Worm (Caenorhabditis elegans) whole organism, L4 larva: ENCODE results near the gene natc-1.

ENCODE experiments used
- D1046.2 ChIP-seq: fragments of 200-800 bp; sonication (Bioruptor generic); IDR thresholded peaks from 2 replicates; pipeline ENCODE4 v1.3.6; 2022; ENCODE audit warnings: missing genetic modification characterization, missing compliant biosample characterization
- F10B5.3 ChIP-seq: sonication (generic microtip); optimal IDR thresholded peaks from 2 replicates; lab custom pipeline; 2016; ENCODE audit warnings: mild to moderate bottlenecking, missing genetic modification characterization, missing compliant biosample characterization
- F26F4.8 ChIP-seq: fragments of 200-800 bp; sonication (Bioruptor generic); conservative IDR thresholded peaks from 2 replicates; pipeline ENCODE4 v1.3.6; 2022; ENCODE audit warnings: missing genetic modification characterization, missing compliant biosample characterization
- F37D6.2 ChIP-seq: sonication (generic microtip); optimal IDR thresholded peaks from 2 replicates; lab custom pipeline; 2016; ENCODE audit warnings: mild to moderate bottlenecking, missing genetic modification characterization, missing compliant biosample characterization
- F49E8.2 ChIP-seq: sonication (generic microtip); optimal IDR thresholded peaks from 2 replicates; lab custom pipeline; 2016; ENCODE audit warnings: missing compliant biosample characterization, mild to moderate bottlenecking, missing genetic modification characterization, borderline replicate concordance
- T20F7.1 ChIP-seq: fragments of 200-800 bp; sonication (Bioruptor generic); optimal IDR thresholded peaks from 2 replicates; lab custom pipeline; 2018; ENCODE audit warnings: mild to moderate bottlenecking, missing genetic modification characterization, missing compliant biosample characterization
- Y48G9A.11 ChIP-seq: fragments of 200-800 bp; sonication (Bioruptor generic); IDR thresholded peaks from 2 replicates; pipeline ENCODE4 v1.3.6; 2022; ENCODE audit warnings: missing genetic modification reagents, missing genetic modification characterization, missing compliant biosample characterization
- Y5F2A.4 ChIP-seq: fragments of 200-800 bp; sonication (Bioruptor generic); optimal IDR thresholded peaks from 2 replicates; lab custom pipeline; 2018; ENCODE audit warnings: mild to moderate bottlenecking, missing genetic modification characterization, missing compliant biosample characterization
- ZK337.2 ChIP-seq: fragments of 200-800 bp; sonication (Bioruptor generic); IDR thresholded peaks from 2 replicates; pipeline ENCODE4 v1.3.6; 2022; ENCODE audit warnings: missing genetic modification reagents, missing genetic modification characterization, missing compliant biosample characterization
- ZK546.5 ChIP-seq, 2 experiments: sonication (generic microtip); optimal IDR thresholded peaks; 2 replicates each; lab custom pipeline; 2017; ENCODE audit warnings: missing biosample characterization in 2 of 2, missing genetic modification characterization in 2 of 2
- aha-1 ChIP-seq: fragments of 150-350 bp; peaks from one replicate; lab custom pipeline; 2014; ENCODE audit warnings: missing biosample characterization, missing genetic modification characterization
- aly-2 ChIP-seq: sonication (generic microtip); optimal IDR thresholded peaks from 2 replicates; lab custom pipeline; 2018; ENCODE audit warnings: missing biosample characterization, missing genetic modification characterization
- arid-1 ChIP-seq: fragments of 200-800 bp; sonication (Bioruptor generic); conservative IDR thresholded peaks from 2 replicates; pipeline ENCODE4 v1.3.6; 2022; ENCODE audit warnings: missing genetic modification reagents, missing genetic modification characterization, missing compliant biosample characterization
- attf-4 ChIP-seq: sonication (generic microtip); optimal IDR thresholded peaks from 3 replicates; lab custom pipeline; 2017; ENCODE audit warnings: missing biosample characterization, missing genetic modification characterization
- ceh-20 ChIP-seq: fragments of 200-800 bp; sonication (Bioruptor generic); IDR thresholded peaks from 2 replicates; pipeline ENCODE4 v1.3.6; 2022; ENCODE audit warnings: missing genetic modification reagents, missing genetic modification characterization, missing compliant biosample characterization
- ceh-32 ChIP-seq: sonication (generic microtip); optimal IDR thresholded peaks from 2 replicates; lab custom pipeline; 2016; ENCODE audit warnings: mild to moderate bottlenecking, missing genetic modification characterization, missing compliant biosample characterization; ENCODE audit not compliant: poor library complexity
- ceh-44 ChIP-seq: fragments of 200-800 bp; sonication (Bioruptor generic); IDR thresholded peaks from 2 replicates; pipeline ENCODE4 v1.3.6; 2022; ENCODE audit warnings: missing genetic modification reagents, missing genetic modification characterization, missing compliant biosample characterization
- ces-1 ChIP-seq: fragments of 150-350 bp; sonication (generic microtip); optimal IDR thresholded peaks from 4 replicates; lab custom pipeline; 2014; ENCODE audit warnings: missing biosample characterization, missing genetic modification reagents, missing genetic modification characterization
- daf-16 ChIP-seq, 3 experiments: sonication (generic microtip); optimal IDR thresholded peaks; 2 replicates each; lab custom pipeline; 2016 to 2017; ENCODE audit warnings: missing genetic modification characterization in 3 of 3, missing genetic modification reagents in 3 of 3, mild to moderate bottlenecking in 2 of 3, missing compliant biosample characterization in 2 of 3, missing biosample characterization in 1 of 3, moderate library complexity in 1 of 3
- daf-8 ChIP-seq: fragments of 200-800 bp; sonication (Bioruptor generic); IDR thresholded peaks from 2 replicates; pipeline ENCODE4 v1.3.6; 2022; ENCODE audit warnings: missing genetic modification characterization, missing compliant biosample characterization
- dmd-6 ChIP-seq: fragments of 200-800 bp; sonication (Bioruptor generic); IDR thresholded peaks from 2 replicates; pipeline ENCODE4 v1.3.6; 2022; ENCODE audit warnings: missing genetic modification reagents, missing genetic modification characterization, missing compliant biosample characterization
- dve-1 ChIP-seq: sonication (generic microtip); optimal IDR thresholded peaks from 2 replicates; lab custom pipeline; 2017; ENCODE audit warnings: antibody characterized with exemption, mild to moderate bottlenecking, missing genetic modification characterization, missing compliant biosample characterization; ENCODE audit not compliant: insufficient read depth
- fkh-10 ChIP-seq: fragments of 150-350 bp; optimal IDR thresholded peaks from 2 replicates; lab custom pipeline; 2014; ENCODE audit warnings: missing biosample characterization, missing genetic modification reagents, missing genetic modification characterization
- fos-1 ChIP-seq: fragments of 150-350 bp; optimal IDR thresholded peaks from 2 replicates; lab custom pipeline; 2014; ENCODE audit warnings: missing biosample characterization, missing genetic modification characterization
- gei-8 ChIP-seq: fragments of 200-800 bp; sonication (Bioruptor generic); optimal IDR thresholded peaks from 2 replicates; lab custom pipeline; 2018; ENCODE audit warnings: mild to moderate bottlenecking, missing genetic modification characterization, missing compliant biosample characterization
- hlh-11 ChIP-seq: fragments of 200-800 bp; sonication (Bioruptor generic); optimal IDR thresholded peaks from 2 replicates; lab custom pipeline; 2018; ENCODE audit warnings: mild to moderate bottlenecking, missing genetic modification characterization, missing compliant biosample characterization
- lim-7 ChIP-seq: fragments of 200-800 bp; sonication (Bioruptor generic); IDR thresholded peaks from 2 replicates; pipeline ENCODE4 v1.3.6; 2022; ENCODE audit warnings: missing genetic modification characterization, missing compliant biosample characterization
- lin-1 ChIP-seq: fragments of 200-800 bp; sonication (Bioruptor generic); IDR thresholded peaks from 2 replicates; pipeline ENCODE4 v1.3.6; 2022; ENCODE audit warnings: missing genetic modification reagents, missing genetic modification characterization, missing compliant biosample characterization
- lin-38 ChIP-seq: fragments of 200-800 bp; sonication (Bioruptor generic); IDR thresholded peaks from 2 replicates; pipeline ENCODE4 v1.3.6; 2022; ENCODE audit warnings: missing genetic modification reagents, missing genetic modification characterization, missing compliant biosample characterization
- lin-39 ChIP-seq: fragments of 150-350 bp; optimal IDR thresholded peaks from 2 replicates; lab custom pipeline; 2014; ENCODE audit warnings: missing biosample characterization, missing genetic modification reagents, missing genetic modification characterization
- lsy-2 ChIP-seq, 2 experiments: fragments of 150-350 bp in 1 of 2; sonication (generic microtip) in 1 of 2; optimal IDR thresholded peaks; 2 replicates each; lab custom pipeline; 2014 to 2017; ENCODE audit warnings: missing biosample characterization in 2 of 2, missing genetic modification characterization in 2 of 2
- madf-9 ChIP-seq: fragments of 200-800 bp; sonication (Bioruptor generic); conservative IDR thresholded peaks from 2 replicates; pipeline ENCODE4 v1.3.6; 2022; ENCODE audit warnings: missing genetic modification reagents, missing genetic modification characterization, missing compliant biosample characterization
- mxl-3 ChIP-seq: fragments of 200-800 bp; sonication (Bioruptor generic); optimal IDR thresholded peaks from 2 replicates; lab custom pipeline; 2018; ENCODE audit warnings: mild to moderate bottlenecking, missing genetic modification characterization, missing compliant biosample characterization
- nhr-102 ChIP-seq: sonication (generic microtip); optimal IDR thresholded peaks from 2 replicates; lab custom pipeline; 2016; ENCODE audit warnings: mild to moderate bottlenecking, missing genetic modification characterization, moderate library complexity, missing compliant biosample characterization
- nhr-25 ChIP-seq: sonication (generic microtip); optimal IDR thresholded peaks from 2 replicates; lab custom pipeline; 2017; ENCODE audit warnings: missing genetic modification characterization, mild to moderate bottlenecking, missing compliant biosample characterization, antibody characterized with exemption, moderate library complexity, borderline replicate concordance; ENCODE audit not compliant: insufficient read depth
- nhr-41 ChIP-seq: fragments of 200-800 bp; sonication (Bioruptor generic); IDR thresholded peaks from 2 replicates; pipeline ENCODE4 v1.3.6; 2022; ENCODE audit warnings: missing genetic modification reagents, missing genetic modification characterization, missing compliant biosample characterization
- nhr-42 ChIP-seq: fragments of 200-800 bp; sonication (Bioruptor generic); IDR thresholded peaks from 2 replicates; pipeline ENCODE4 v1.3.6; 2022; ENCODE audit warnings: missing genetic modification characterization, missing compliant biosample characterization
- nhr-48 ChIP-seq: sonication (generic microtip); optimal IDR thresholded peaks from 2 replicates; lab custom pipeline; 2016; ENCODE audit warnings: mild to moderate bottlenecking, missing genetic modification characterization, missing compliant biosample characterization
- set-16 ChIP-seq: fragments of 200-800 bp; sonication (Bioruptor generic); IDR thresholded peaks from 2 replicates; pipeline ENCODE4 v1.3.6; 2022; ENCODE audit warnings: missing genetic modification reagents, missing genetic modification characterization, missing compliant biosample characterization
- snpc-4 ChIP-seq: fragments of 150-350 bp; optimal IDR thresholded peaks from 2 replicates; lab custom pipeline; 2014; ENCODE audit warnings: missing biosample characterization, missing genetic modification characterization
- spr-3 ChIP-seq: fragments of 200-800 bp; sonication (Bioruptor generic); optimal IDR thresholded peaks from 2 replicates; lab custom pipeline; 2018; ENCODE audit warnings: mild to moderate bottlenecking, missing genetic modification characterization, missing compliant biosample characterization
- tra-1 ChIP-seq: fragments of 200-800 bp; sonication (Bioruptor generic); IDR thresholded peaks from 2 replicates; pipeline ENCODE4 v1.3.6; 2022; ENCODE audit warnings: missing genetic modification reagents, missing genetic modification characterization, missing compliant biosample characterization
- unc-130 ChIP-seq: sonication (generic microtip); optimal IDR thresholded peaks from 2 replicates; lab custom pipeline; 2016; ENCODE audit warnings: missing genetic modification reagents, missing genetic modification characterization, missing compliant biosample characterization
- vab-7 ChIP-seq: fragments of 200-800 bp; sonication (Bioruptor generic); IDR thresholded peaks from 2 replicates; pipeline ENCODE4 v1.3.6; 2022; ENCODE audit warnings: missing genetic modification reagents, missing genetic modification characterization, missing compliant biosample characterization
- zfp-3 ChIP-seq: fragments of 200-800 bp; sonication (Bioruptor generic); conservative IDR thresholded peaks from 2 replicates; pipeline ENCODE4 v1.3.6; 2022; ENCODE audit warnings: missing genetic modification reagents, missing genetic modification characterization, missing compliant biosample characterization
- zip-11 ChIP-seq: fragments of 200-800 bp; sonication (Bioruptor generic); IDR thresholded peaks from 2 replicates; pipeline ENCODE4 v1.3.6; 2022; ENCODE audit warnings: missing genetic modification characterization, missing compliant biosample characterization
- zip-2 ChIP-seq: fragments of 150-350 bp; optimal IDR thresholded peaks from 2 replicates; lab custom pipeline; 2014; ENCODE audit warnings: missing biosample characterization, missing genetic modification characterization

Gene natc-1

DNA sequence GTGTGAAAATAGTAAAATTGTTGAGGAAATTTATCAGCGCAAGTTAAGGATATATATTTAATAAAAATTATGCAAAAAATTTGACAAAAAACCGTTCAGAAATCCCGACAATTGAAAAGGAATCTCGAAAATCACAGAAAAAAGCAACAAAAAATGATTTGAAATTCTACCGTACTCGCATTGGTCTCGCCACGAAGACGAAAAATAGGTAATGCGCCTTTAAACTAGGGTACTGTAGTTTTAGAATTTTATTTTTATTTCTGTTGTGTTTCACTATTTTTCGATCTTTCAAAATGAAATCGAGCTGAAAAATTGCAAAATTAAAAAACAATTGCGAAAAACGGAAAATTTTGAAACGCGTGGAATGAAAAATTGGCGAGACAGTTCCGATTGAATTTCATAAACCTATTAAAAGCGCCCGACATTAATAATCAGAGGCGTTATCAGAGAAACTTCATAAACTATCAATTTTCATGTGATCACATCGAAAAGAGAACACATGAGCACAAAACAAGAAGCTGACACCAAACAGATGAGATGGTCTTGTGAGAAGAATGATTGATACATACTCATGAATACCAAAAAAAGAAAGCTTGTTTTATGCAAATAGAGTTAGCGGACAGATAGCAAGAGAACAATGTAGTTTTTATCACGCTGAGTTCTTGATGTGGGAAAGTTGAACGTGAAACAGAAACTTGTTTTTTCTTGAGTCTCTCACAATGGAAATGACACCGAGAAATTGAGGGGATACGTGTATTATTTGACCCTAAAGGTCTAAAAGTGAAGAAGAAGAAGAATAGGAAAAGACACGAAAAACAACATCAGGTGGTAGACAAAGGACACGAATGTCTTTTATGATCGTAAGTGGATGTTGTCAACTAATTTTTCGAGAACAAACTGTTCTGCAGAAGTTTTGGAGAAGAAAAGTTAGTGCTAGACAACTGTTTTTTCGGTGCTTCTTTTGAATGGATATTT is 37.0 kb upstream of the natc-1 start (continued):
- TF ChIP-seq F26F4.8 (GFP tag; lab: Robert Waterston, UW) (no peak), ceh-20 (0 out of 2 replicates have a peak, but pooled peaks have one; percentile 35), lim-7 (GFP tag; lab: Robert Waterston, UW) (no peak), zfp-3 (GFP tag; lab: Robert Waterston, UW) (no peak), ceh-32 (tag; lab: Kevin White, UChicago) (no peak), dve-1 (tag; lab: Kevin White, UChicago) (peak; percentile 87), T20F7.1 (GFP tag; lab: Kevin White, UChicago) (peak; percentile 22), D1046.2 (no peak), madf-9 (GFP tag; lab: Robert Waterston, UW) (no peak), Y5F2A.4 (GFP tag; lab: Kevin White, UChicago) (no peak), daf-16 (GFP tag; optimal IDR thresholded peaks at IDR 0.05; lab: Kevin White, UChicago) (no peak), daf-16 (tag; optimal IDR thresholded peaks at IDR 0.05; lab: Kevin White, UChicago) (peak; percentile 76), hlh-11 (peak; percentile 93), F49E8.2 (peak; percentile 12), daf-8 (GFP tag; lab: Robert Waterston, UW) (no peak), arid-1 (no peak), nhr-42 (GFP tag; lab: Robert Waterston, UW) (no peak), F10B5.3 (tag; lab: Kevin White, UChicago) (no peak), nhr-41 (GFP tag; lab: Robert Waterston, UW) (no peak), nhr-25 (tag; lab: Kevin White, UChicago) (no peak), attf-4 (tag; lab: Kevin White, UChicago) (no peak), zip-11 (GFP tag; lab: Robert Waterston, UW) (no peak), lin-39 (tag; lab: Kevin White, UChicago) (no peak), ZK546.5 (tag; optimal IDR thresholded peaks at IDR 0.05; lab: Kevin White, UChicago) (no peak), gei-8 (GFP tag; lab: Kevin White, UChicago) (no peak), tra-1 (GFP tag; lab: Robert Waterston, UW) (0 out of 2 replicates have a peak, but pooled peaks have one; percentile 46), ZK337.2 (GFP tag; lab: Robert Waterston, UW) (no peak), zip-2 (tag; lab: Kevin White, UChicago) (no peak), spr-3 (GFP tag; lab: Kevin White, UChicago) (no peak)

DNA sequence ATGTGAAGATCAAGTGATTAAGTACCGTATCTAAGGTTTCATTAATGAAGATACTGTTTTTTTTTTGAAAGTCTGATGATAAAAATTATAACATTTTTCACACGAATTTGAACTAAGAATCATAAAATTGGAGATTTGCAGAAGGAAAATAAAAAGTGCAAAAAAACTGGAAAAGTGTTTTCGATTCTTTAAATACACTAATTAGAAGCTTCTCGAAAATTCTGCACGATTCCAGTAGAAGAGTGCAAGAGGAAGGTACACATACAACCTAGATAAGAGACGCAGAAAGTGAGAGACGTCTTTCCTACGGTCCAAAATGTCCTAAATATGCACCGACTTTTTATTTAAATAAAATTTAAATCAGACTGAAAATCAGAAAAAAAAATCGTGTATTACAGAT is 35.9 kb upstream of the natc-1 start:
- TF ChIP-seq nhr-102 (tag; lab: Kevin White, UChicago) (no peak), mxl-3 (GFP tag; lab: Kevin White, UChicago) (no peak), ceh-44 (GFP tag; lab: Robert Waterston, UW) (no peak), aly-2 (no peak), Y48G9A.11 (GFP tag; lab: Robert Waterston, UW) (no peak), fos-1 (tag; lab: Kevin White, UChicago) (no peak), snpc-4 (no peak), lsy-2 (tag; optimal IDR thresholded peaks at IDR 0.05; lab: Kevin White, UChicago) (peak in 1 of 2 experiments; percentile 23), lin-1 (GFP tag; lab: Robert Waterston, UW) (no peak), ces-1 (GFP tag; lab: Kevin White, UChicago) (no peak), set-16 (GFP tag; lab: Robert Waterston, UW) (no peak), dmd-6 (no peak), unc-130 (GFP tag; lab: Kevin White, UChicago) (no peak), vab-7 (no peak), nhr-48 (tag; lab: Kevin White, UChicago) (peak; percentile 14), aha-1 (peak; percentile 68), F37D6.2 (no peak), dve-1 (tag; lab: Kevin White, UChicago) (peak; percentile 6), fkh-10 (GFP tag; lab: Kevin White, UChicago) (no peak), daf-16 (GFP tag; optimal IDR thresholded peaks at IDR 0.05; lab: Kevin White, UChicago) (no peak), daf-16 (tag; optimal IDR thresholded peaks at IDR 0.05; lab: Kevin White, UChicago) (peak; percentile 18), daf-8 (GFP tag; lab: Robert Waterston, UW) (no peak), lin-38 (0 out of 2 replicates have a peak, but pooled peaks have one; percentile 17), hlh-11 (no peak)
